Worm (Caenorhabditis elegans) whole organism, young adult: Measurements from ENCODE around the gene F29F11.20.

Experiments
- B0035.1 ChIP-seq: sonication (generic microtip); optimal IDR thresholded peaks from 2 replicates; lab custom pipeline; 2016; ENCODE audit warnings: missing genetic modification characterization, mild to moderate bottlenecking, missing compliant biosample characterization, missing genotype, missing genetic modification reagents
- F22D6.2 ChIP-seq: sonication (generic microtip); optimal IDR thresholded peaks from 2 replicates; lab custom pipeline; 2016; ENCODE audit warnings: mild to moderate bottlenecking, missing genetic modification characterization, missing compliant biosample characterization
- F49E8.2 ChIP-seq: sonication (generic microtip); optimal IDR thresholded peaks from 3 replicates; lab custom pipeline; 2017; ENCODE audit warnings: missing genetic modification characterization, mild to moderate bottlenecking, missing compliant biosample characterization, antibody characterized with exemption, moderate library complexity; ENCODE audit not compliant: insufficient read depth
- F57A8.1 ChIP-seq: fragments of 200-800 bp; sonication (Bioruptor generic); optimal IDR thresholded peaks from 2 replicates; lab custom pipeline; 2018; ENCODE audit warnings: mild to moderate bottlenecking, missing genetic modification characterization, moderate library complexity, missing compliant biosample characterization
- T26A5.8 ChIP-seq: sonication (generic microtip); optimal IDR thresholded peaks from 2 replicates; lab custom pipeline; 2016; ENCODE audit warnings: missing genetic modification characterization, missing compliant biosample characterization
- Y53F4B.3 ChIP-seq: fragments of 200-800 bp; sonication (Bioruptor generic); IDR thresholded peaks from 2 replicates; pipeline ENCODE4 v1.3.6; 2022; ENCODE audit warnings: missing genetic modification reagents, missing genetic modification characterization, missing compliant biosample characterization
- Y79H2A.3 ChIP-seq: fragments of 200-800 bp; sonication (Bioruptor generic); conservative IDR thresholded peaks from 2 replicates; pipeline ENCODE4 v1.3.6; 2022; ENCODE audit warnings: missing genetic modification reagents, missing genetic modification characterization, missing compliant biosample characterization
- ZK185.1 ChIP-seq: sonication (generic microtip); optimal IDR thresholded peaks from 2 replicates; lab custom pipeline; 2016; ENCODE audit warnings: mild to moderate bottlenecking, missing genetic modification characterization, missing compliant biosample characterization; ENCODE audit not compliant: poor library complexity, severe bottlenecking
- akir-1 ChIP-seq: fragments of 200-800 bp; sonication (Bioruptor generic); optimal IDR thresholded peaks from 2 replicates; lab custom pipeline; 2018; ENCODE audit warnings: mild to moderate bottlenecking, missing genetic modification characterization, moderate library complexity, missing compliant biosample characterization
- ama-1 ChIP-seq, 3 experiments: fragments of 150-350 bp in 1 of 3; sonication (generic microtip) in 2 of 3; optimal IDR thresholded peaks; 2 replicates each; lab custom pipeline; 2014 to 2018; ENCODE audit warnings: missing biosample characterization in 2 of 3, missing genetic modification characterization in 2 of 3, missing genetic modification reagents in 2 of 3
- attf-5 ChIP-seq: fragments of 200-800 bp; sonication (Bioruptor generic); optimal IDR thresholded peaks from 2 replicates; lab custom pipeline; 2018; ENCODE audit warnings: mild to moderate bottlenecking, missing genetic modification characterization, missing compliant biosample characterization
- bed-2 ChIP-seq: fragments of 200-800 bp; sonication (Bioruptor generic); IDR thresholded peaks from 2 replicates; pipeline ENCODE4 v1.3.6; 2022; ENCODE audit warnings: missing genetic modification reagents, missing genetic modification characterization, missing compliant biosample characterization
- cebp-2 ChIP-seq: fragments of 200-800 bp; sonication (Bioruptor generic); IDR thresholded peaks from 2 replicates; pipeline ENCODE4 v1.3.6; 2022; ENCODE audit warnings: missing genetic modification characterization, missing compliant biosample characterization
- ceh-100 ChIP-seq: fragments of 200-800 bp; sonication (Bioruptor generic); IDR thresholded peaks from 2 replicates; pipeline ENCODE4 v1.3.6; 2022; ENCODE audit warnings: missing genetic modification reagents, missing genetic modification characterization, missing compliant biosample characterization
- ceh-91 ChIP-seq: fragments of 200-800 bp; sonication (Bioruptor generic); IDR thresholded peaks from 2 replicates; pipeline ENCODE4 v1.3.6; 2022; ENCODE audit warnings: missing genetic modification reagents, missing genetic modification characterization, missing compliant biosample characterization
- chd-7 ChIP-seq: sonication (generic microtip); optimal IDR thresholded peaks from 2 replicates; lab custom pipeline; 2016; ENCODE audit warnings: mild to moderate bottlenecking, missing genetic modification characterization, moderate library complexity, missing compliant biosample characterization
- dox-1 ChIP-seq: fragments of 200-800 bp; sonication (Bioruptor generic); IDR thresholded peaks from 2 replicates; pipeline ENCODE4 v1.3.6; 2022; ENCODE audit warnings: missing genetic modification reagents, missing genetic modification characterization, missing compliant biosample characterization
- dpl-1 ChIP-seq: fragments of 150-350 bp; optimal IDR thresholded peaks from 2 replicates; lab custom pipeline; 2014; ENCODE audit warnings: missing biosample characterization, missing genetic modification reagents, missing genetic modification characterization
- efl-1 ChIP-seq: fragments of 150-350 bp; optimal IDR thresholded peaks from 2 replicates; lab custom pipeline; 2014; ENCODE audit warnings: missing biosample characterization, missing genetic modification reagents, missing genetic modification characterization
- egl-18 ChIP-seq: fragments of 200-800 bp; sonication (Bioruptor generic); IDR thresholded peaks from 2 replicates; pipeline ENCODE4 v1.3.6; 2022; ENCODE audit warnings: missing genetic modification reagents, missing genetic modification characterization, missing compliant biosample characterization
- egrh-3 ChIP-seq: fragments of 200-800 bp; sonication (Bioruptor generic); IDR thresholded peaks from 2 replicates; pipeline ENCODE4 v1.3.6; 2022; ENCODE audit warnings: missing genetic modification reagents, missing genetic modification characterization, missing compliant biosample characterization
- fkh-3 ChIP-seq: sonication (generic microtip); optimal IDR thresholded peaks from 2 replicates; lab custom pipeline; 2016; ENCODE audit warnings: mild to moderate bottlenecking, missing genetic modification characterization, missing compliant biosample characterization
- him-1 ChIP-seq: sonication (generic microtip); optimal IDR thresholded peaks from 2 replicates; lab custom pipeline; 2016; ENCODE audit warnings: missing genotype, missing genetic modification reagents, missing genetic modification characterization, missing compliant biosample characterization
- hmg-20 ChIP-seq: fragments of 200-800 bp; sonication (Bioruptor generic); IDR thresholded peaks from 2 replicates; pipeline ENCODE4 v1.3.6; 2022; ENCODE audit warnings: missing genetic modification reagents, missing genetic modification characterization, missing compliant biosample characterization
- hsf-1 ChIP-seq: fragments of 200-800 bp; sonication (Bioruptor generic); IDR thresholded peaks from 2 replicates; pipeline ENCODE4 v1.3.6; 2022; ENCODE audit warnings: missing genetic modification reagents, missing genetic modification characterization, missing compliant biosample characterization
- lin-26 ChIP-seq: fragments of 200-800 bp; sonication (Bioruptor generic); IDR thresholded peaks from 2 replicates; pipeline ENCODE4 v1.3.6; 2022; ENCODE audit warnings: missing genetic modification reagents, missing genetic modification characterization, missing compliant biosample characterization
- lin-40 ChIP-seq: sonication (generic microtip); optimal IDR thresholded peaks from 2 replicates; lab custom pipeline; 2016; ENCODE audit warnings: missing genetic modification characterization, mild to moderate bottlenecking, missing compliant biosample characterization, missing genotype, missing genetic modification reagents
- lin-54 ChIP-seq: fragments of 200-800 bp; sonication (Bioruptor generic); optimal IDR thresholded peaks from 2 replicates; lab custom pipeline; 2018; ENCODE audit warnings: mild to moderate bottlenecking, missing genetic modification characterization, missing compliant biosample characterization
- lsl-1 ChIP-seq: fragments of 200-800 bp; sonication (Bioruptor generic); optimal IDR thresholded peaks from 2 replicates; lab custom pipeline; 2018; ENCODE audit warnings: mild to moderate bottlenecking, missing genetic modification characterization, moderate library complexity, missing compliant biosample characterization
- madf-3 ChIP-seq: fragments of 200-800 bp; sonication (Bioruptor generic); IDR thresholded peaks from 2 replicates; pipeline ENCODE4 v1.3.6; 2022; ENCODE audit warnings: missing genetic modification reagents, missing genetic modification characterization, missing compliant biosample characterization
- madf-6 ChIP-seq: fragments of 200-800 bp; sonication (Bioruptor generic); IDR thresholded peaks from 2 replicates; pipeline ENCODE4 v1.3.6; 2022; ENCODE audit warnings: missing genetic modification reagents, missing genetic modification characterization, missing compliant biosample characterization
- madf-8 ChIP-seq: fragments of 200-800 bp; sonication (Bioruptor generic); conservative IDR thresholded peaks from 2 replicates; pipeline ENCODE4 v1.3.6; 2022; ENCODE audit warnings: missing genetic modification reagents, missing genetic modification characterization, missing compliant biosample characterization
- nfya-1 ChIP-seq: sonication (generic microtip); optimal IDR thresholded peaks from 2 replicates; lab custom pipeline; 2017; ENCODE audit warnings: antibody characterized with exemption, missing compliant biosample characterization, missing genetic modification characterization, borderline replicate concordance; ENCODE audit not compliant: insufficient read depth
- nfya-2 ChIP-seq: fragments of 200-800 bp; sonication (Bioruptor generic); IDR thresholded peaks from 2 replicates; pipeline ENCODE4 v1.3.6; 2022; ENCODE audit warnings: missing genetic modification reagents, missing genetic modification characterization, missing compliant biosample characterization
- nfyb-1 ChIP-seq: fragments of 200-800 bp; sonication (Bioruptor generic); IDR thresholded peaks from 2 replicates; pipeline ENCODE4 v1.3.6; 2022; ENCODE audit warnings: missing genetic modification reagents, missing genetic modification characterization, missing compliant biosample characterization
- pbrm-1 ChIP-seq: fragments of 200-800 bp; sonication (Bioruptor generic); IDR thresholded peaks from 2 replicates; pipeline ENCODE4 v1.3.6; 2022; ENCODE audit warnings: missing genetic modification reagents, missing genetic modification characterization, missing compliant biosample characterization
- snpc-3.4 ChIP-seq: sonication (generic microtip); optimal IDR thresholded peaks from 2 replicates; lab custom pipeline; 2017; ENCODE audit warnings: missing genetic modification characterization, mild to moderate bottlenecking, missing compliant biosample characterization, antibody characterized with exemption, moderate library complexity, missing genotype, missing genetic modification reagents
- tbp1 ChIP-seq: fragments of 200-800 bp; sonication (Bioruptor generic); optimal IDR thresholded peaks from 2 replicates; lab custom pipeline; 2018; ENCODE audit warnings: mild to moderate bottlenecking, missing genetic modification characterization, missing compliant biosample characterization
- unc-62 ChIP-seq: fragments of 150-350 bp; optimal IDR thresholded peaks from 2 replicates; lab custom pipeline; 2014; ENCODE audit warnings: missing biosample characterization, missing genetic modification reagents, missing genetic modification characterization
- xnd-1 ChIP-seq: sonication (generic microtip); optimal IDR thresholded peaks from 2 replicates; lab custom pipeline; 2016; ENCODE audit warnings: missing genotype, missing genetic modification reagents, missing genetic modification characterization, missing compliant biosample characterization
- zfh-2 ChIP-seq: fragments of 200-800 bp; sonication (Bioruptor generic); conservative IDR thresholded peaks from 2 replicates; pipeline ENCODE4 v1.3.6; 2022; ENCODE audit warnings: missing genetic modification reagents, missing genetic modification characterization, missing compliant biosample characterization
- ztf-25 ChIP-seq: fragments of 200-800 bp; sonication (Bioruptor generic); IDR thresholded peaks from 2 replicates; pipeline ENCODE4 v1.3.6; 2022; ENCODE audit warnings: missing genetic modification reagents, missing genetic modification characterization, missing compliant biosample characterization
- ztf-6 ChIP-seq: fragments of 200-800 bp; sonication (Bioruptor generic); IDR thresholded peaks from 2 replicates; pipeline ENCODE4 v1.3.6; 2022; ENCODE audit warnings: missing genetic modification reagents, missing genetic modification characterization, missing compliant biosample characterization

The F29F11.20 gene

ce11 chrV:10659343-10659742 lies 28.4 kb upstream of the F29F11.20 start (continued):
- TF ChIP-seq ztf-6 (GFP tag; lab: Robert Waterston, UW) (no peak), zfh-2 (GFP tag; lab: Robert Waterston, UW) (no peak), ceh-100 (no peak), madf-6 (peak; percentile 58), nfya-2 (GFP tag; lab: Robert Waterston, UW) (no peak), unc-62 (GFP tag; lab: Kevin White, UChicago) (no peak), lin-26 (peak; percentile 27; the same call in 1 of the 2 replicates), dox-1 (GFP tag; lab: Robert Waterston, UW) (no peak), akir-1 (GFP tag; lab: Kevin White, UChicago) (no peak), nfya-1 (no peak), him-1 (peak; percentile 5), T26A5.8 (no peak), hmg-20 (GFP tag; lab: Robert Waterston, UW) (no peak), ZK185.1 (tag; lab: Kevin White, UChicago) (no peak), Y53F4B.3 (GFP tag; lab: Robert Waterston, UW) (no peak), Y79H2A.3 (GFP tag; lab: Robert Waterston, UW) (no peak)

- TF ChIP-seq madf-6 (peak; percentile 76), lsl-1 (GFP tag; lab: Kevin White, UChicago) (peak; percentile 51), attf-5 (GFP tag; lab: Kevin White, UChicago) (peak; percentile 64), ama-1 (optimal IDR thresholded peaks at IDR 0.05; lab: Kevin White, UChicago) (no peak), ama-1 (GFP tag; optimal IDR thresholded peaks at IDR 0.05; lab: Kevin White, UChicago) (no peak), akir-1 (GFP tag; lab: Kevin White, UChicago) (no peak), B0035.1 (no peak), dpl-1 (GFP tag; lab: Kevin White, UChicago) (no peak), madf-8 (GFP tag; lab: Robert Waterston, UW) (peak; percentile 55), nfyb-1 (GFP tag; lab: Robert Waterston, UW) (0 out of 2 replicates have a peak, but pooled peaks have one; percentile 29), bed-2 (no peak), ceh-100 (no peak), efl-1 (GFP tag; lab: Kevin White, UChicago) (peak; percentile 51), lin-54 (GFP tag; lab: Kevin White, UChicago) (peak; percentile 77), xnd-1 (tag; lab: Kevin White, UChicago) (peak; percentile 66), ceh-91 (GFP tag; lab: Robert Waterston, UW) (peak; percentile 47; the same call in 1 of the 2 replicates)
Observed at ce11 chrV:10661417-10661945, 26.2 kb upstream of the F29F11.20 start, which contains the start of gene sqv-4. Gene sqv-4 (minus strand): TSS chrV:10661467.

ce11 chrV:10662000-10662399 lies 25.7 kb upstream of the F29F11.20 start:
- TF ChIP-seq cebp-2 (GFP tag; lab: Robert Waterston, UW) (no peak), F49E8.2 (no peak), hsf-1 (GFP tag; lab: Robert Waterston, UW) (no peak), ama-1 (optimal IDR thresholded peaks at IDR 0.05; lab: Kevin White, UChicago) (no peak), ama-1 (GFP tag; optimal IDR thresholded peaks at IDR 0.05; lab: Kevin White, UChicago) (no peak), F22D6.2 (tag; lab: Kevin White, UChicago) (no peak), hmg-20 (GFP tag; lab: Robert Waterston, UW) (no peak), egl-18 (GFP tag; lab: Robert Waterston, UW) (no peak), ztf-25 (GFP tag; lab: Robert Waterston, UW) (no peak), attf-5 (GFP tag; lab: Kevin White, UChicago) (no peak), pbrm-1 (no peak), madf-3 (GFP tag; lab: Robert Waterston, UW) (no peak), fkh-3 (tag; lab: Kevin White, UChicago) (no peak), lin-40 (tag; lab: Kevin White, UChicago) (no peak), F57A8.1 (GFP tag; lab: Kevin White, UChicago) (no peak), madf-8 (GFP tag; lab: Robert Waterston, UW) (peak; percentile 40), dpl-1 (GFP tag; lab: Kevin White, UChicago) (peak; percentile 14), chd-7 (no peak), tbp1 (GFP tag; lab: Kevin White, UChicago) (no peak), Y79H2A.3 (GFP tag; lab: Robert Waterston, UW) (no peak), nfya-2 (GFP tag; lab: Robert Waterston, UW) (no peak), egrh-3 (GFP tag; lab: Robert Waterston, UW) (no peak), xnd-1 (tag; lab: Kevin White, UChicago) (no peak), efl-1 (GFP tag; lab: Kevin White, UChicago) (peak; percentile 71), snpc-3.4 (no peak)
